Fruit fly (Drosophila melanogaster) whole organism, embryonic: ENCODE measurements around the gene CG14229.

Experiments
- ATbp ChIP-seq: fragments of 200-800 bp; sonication (Bioruptor generic); optimal IDR thresholded peaks from 2 replicates; lab custom pipeline; 2017; ENCODE audit warnings: missing biosample characterization, mild to moderate bottlenecking, missing genetic modification characterization, missing genetic modification reagents
- BtbVII ChIP-seq: fragments of 200-800 bp; sonication (Bioruptor generic); optimal IDR thresholded peaks from 3 replicates; lab custom pipeline; 2017; ENCODE audit warnings: missing biosample characterization, mild to moderate bottlenecking, missing genetic modification characterization
- C15 ChIP-seq: fragments of 200-800 bp; sonication (Bioruptor generic); IDR thresholded peaks from 3 replicates; pipeline ENCODE4 v1.3.6; 2022; ENCODE audit warnings: missing biosample characterization, missing genetic modification characterization
- CG10209 ChIP-seq: fragments of 200-800 bp; sonication (Bioruptor generic); optimal IDR thresholded peaks from 3 replicates; lab custom pipeline; 2017; ENCODE audit warnings: missing biosample characterization, mild to moderate bottlenecking, missing genetic modification characterization, missing genetic modification reagents
- CG11085 ChIP-seq: fragments of 200-800 bp; sonication (Bioruptor generic); IDR thresholded peaks from 2 replicates; pipeline ENCODE4 v1.3.6; 2022; ENCODE audit warnings: missing biosample characterization, missing genetic modification characterization
- CG11398 ChIP-seq: fragments of 200-800 bp; sonication (Bioruptor generic); optimal IDR thresholded peaks from 2 replicates; lab custom pipeline; 2016; ENCODE audit warnings: missing biosample characterization, missing genetic modification characterization
- CG11696 ChIP-seq: fragments of 200-800 bp; sonication (Bioruptor generic); IDR thresholded peaks from 2 replicates; pipeline ENCODE4 v1.3.6; 2022; ENCODE audit warnings: missing biosample characterization, missing genetic modification characterization
- CG13123 ChIP-seq: fragments of 200-800 bp; sonication (Bioruptor generic); optimal IDR thresholded peaks from 2 replicates; lab custom pipeline; 2016; ENCODE audit warnings: missing biosample characterization, missing genetic modification characterization
- CG13424 ChIP-seq: fragments of 200-800 bp; sonication (Bioruptor generic); optimal IDR thresholded peaks from 2 replicates; lab custom pipeline; 2019; ENCODE audit warnings: missing biosample characterization, mild to moderate bottlenecking, missing genetic modification characterization, moderate library complexity
- CG15514 ChIP-seq: fragments of 200-800 bp; sonication (Bioruptor generic); optimal IDR thresholded peaks from 3 replicates; lab custom pipeline; 2017; ENCODE audit warnings: missing biosample characterization, missing genetic modification characterization, mild to moderate bottlenecking, moderate library complexity, missing genetic modification reagents
- CG15696 ChIP-seq: fragments of 200-800 bp; sonication (Bioruptor generic); optimal IDR thresholded peaks from 2 replicates; lab custom pipeline; 2019; ENCODE audit warnings: missing biosample characterization, mild to moderate bottlenecking, missing genetic modification characterization, moderate library complexity
- CG1647 ChIP-seq: fragments of 200-800 bp; sonication (Bioruptor generic); optimal IDR thresholded peaks from 3 replicates; lab custom pipeline; 2016; ENCODE audit warnings: missing biosample characterization, missing genetic modification characterization
- CG16815 ChIP-seq: fragments of 200-800 bp; sonication (Bioruptor generic); optimal IDR thresholded peaks from 3 replicates; lab custom pipeline; 2017; ENCODE audit warnings: missing biosample characterization, mild to moderate bottlenecking, missing genetic modification characterization
- CG31365 ChIP-seq: fragments of 200-800 bp; sonication (Bioruptor generic); optimal IDR thresholded peaks from 2 replicates; lab custom pipeline; 2018; ENCODE audit warnings: missing biosample characterization, mild to moderate bottlenecking, missing genetic modification characterization
- CG3838 ChIP-seq: fragments of 200-800 bp; sonication (Bioruptor generic); optimal IDR thresholded peaks from 3 replicates; lab custom pipeline; 2016; ENCODE audit warnings: missing biosample characterization, missing genetic modification characterization
- CG4404 ChIP-seq: fragments of 200-800 bp; sonication (Bioruptor generic); IDR thresholded peaks from 2 replicates; pipeline ENCODE4 v1.3.6; 2022; ENCODE audit warnings: missing biosample characterization, missing genetic modification characterization
- CG7271 ChIP-seq: fragments of 200-800 bp; sonication (Bioruptor generic); optimal IDR thresholded peaks from 2 replicates; lab custom pipeline; 2018; ENCODE audit warnings: missing biosample characterization, mild to moderate bottlenecking, missing genetic modification characterization, moderate library complexity
- CG7556 ChIP-seq: fragments of 200-800 bp; sonication (Bioruptor generic); optimal IDR thresholded peaks from 2 replicates; lab custom pipeline; 2017; ENCODE audit warnings: missing biosample characterization, mild to moderate bottlenecking, missing genetic modification characterization
- CG8281 ChIP-seq: fragments of 200-800 bp; sonication (Bioruptor generic); optimal IDR thresholded peaks from 2 replicates; lab custom pipeline; 2018; ENCODE audit warnings: missing biosample characterization, mild to moderate bottlenecking, missing genetic modification characterization, moderate library complexity
- CG8944 ChIP-seq: fragments of 200-800 bp; sonication (Bioruptor generic); optimal IDR thresholded peaks from 3 replicates; lab custom pipeline; 2016; ENCODE audit warnings: missing biosample characterization, missing genetic modification characterization
- CG9437 ChIP-seq: fragments of 200-800 bp; sonication (Bioruptor generic); optimal IDR thresholded peaks from 2 replicates; lab custom pipeline; 2018; ENCODE audit warnings: missing biosample characterization, mild to moderate bottlenecking, missing genetic modification characterization
- CG9727 ChIP-seq: fragments of 200-800 bp; sonication (Bioruptor generic); optimal IDR thresholded peaks from 3 replicates; lab custom pipeline; 2017; ENCODE audit warnings: missing biosample characterization, mild to moderate bottlenecking, missing genetic modification characterization
- CG9817 ChIP-seq: fragments of 200-800 bp; sonication (Bioruptor generic); optimal IDR thresholded peaks from 2 replicates; lab custom pipeline; 2018; ENCODE audit warnings: missing biosample characterization, mild to moderate bottlenecking, missing genetic modification characterization, moderate library complexity
- Ets65A ChIP-seq: fragments of 200-800 bp; sonication (Bioruptor generic); peaks from one replicate; lab custom pipeline; 2016; ENCODE audit warnings: missing biosample characterization, missing genetic modification characterization
- HmgZ ChIP-seq: fragments of 200-800 bp; sonication (Bioruptor generic); optimal IDR thresholded peaks from 2 replicates; lab custom pipeline; 2018; ENCODE audit warnings: missing biosample characterization, mild to moderate bottlenecking, missing genetic modification characterization
- Meics ChIP-seq: fragments of 200-800 bp; sonication (Bioruptor generic); optimal IDR thresholded peaks from 2 replicates; lab custom pipeline; 2017; ENCODE audit warnings: missing biosample characterization, mild to moderate bottlenecking, missing genetic modification characterization
- NC2β ChIP-seq: fragments of 200-800 bp; sonication (Bioruptor generic); optimal IDR thresholded peaks from 2 replicates; lab custom pipeline; 2016; ENCODE audit warnings: missing biosample characterization, missing genetic modification characterization
- Nf-YB ChIP-seq: fragments of 200-800 bp; sonication (Bioruptor generic); optimal IDR thresholded peaks from 3 replicates; lab custom pipeline; 2019; ENCODE audit warnings: missing biosample characterization, mild to moderate bottlenecking, missing genetic modification characterization, moderate library complexity
- Poxn ChIP-seq: fragments of 200-800 bp; sonication (Bioruptor generic); IDR thresholded peaks from 2 replicates; pipeline ENCODE4 v1.3.6; 2022; ENCODE audit warnings: missing biosample characterization, missing genetic modification characterization
- Ravus ChIP-seq: fragments of 200-800 bp; sonication (Bioruptor generic); IDR thresholded peaks from 2 replicates; pipeline ENCODE4 v1.3.6; 2022; ENCODE audit warnings: missing biosample characterization, missing genetic modification characterization
- Rx ChIP-seq: fragments of 200-800 bp; sonication (Bioruptor generic); IDR thresholded peaks from 2 replicates; pipeline ENCODE4 v1.3.6; 2022; ENCODE audit warnings: missing biosample characterization, missing genetic modification characterization
- Scr ChIP-seq: fragments of 200-800 bp; sonication (Bioruptor generic); IDR thresholded peaks from 2 replicates; pipeline ENCODE4 v1.3.6; 2022; ENCODE audit warnings: missing biosample characterization, missing genetic modification characterization; ENCODE audit not compliant: partially characterized antibody
- Sox100B ChIP-seq: fragments of 200-800 bp; sonication (Bioruptor generic); optimal IDR thresholded peaks from 3 replicates; lab custom pipeline; 2018; ENCODE audit warnings: missing biosample characterization, mild to moderate bottlenecking, missing genetic modification characterization
- Ssrp ChIP-seq: fragments of 200-800 bp; sonication (Bioruptor generic); optimal IDR thresholded peaks from 2 replicates; lab custom pipeline; 2018; ENCODE audit warnings: missing biosample characterization, mild to moderate bottlenecking, missing genetic modification characterization, moderate library complexity
- Xbp1 ChIP-seq: fragments of 200-800 bp; sonication (Bioruptor generic); optimal IDR thresholded peaks from 3 replicates; lab custom pipeline; 2016; ENCODE audit warnings: missing biosample characterization, mild to moderate bottlenecking, missing genetic modification characterization
- ash1 ChIP-seq: fragments of 200-800 bp; sonication (Bioruptor generic); optimal IDR thresholded peaks from 2 replicates; lab custom pipeline; 2018; ENCODE audit warnings: missing biosample characterization, mild to moderate bottlenecking, missing genetic modification characterization
- cad ChIP-seq: fragments of >200 bp; optimal IDR thresholded peaks from 2 replicates; lab custom pipeline; 2017; ENCODE audit warnings: missing biosample characterization, missing genetic modification characterization
- caup ChIP-seq: fragments of 200-800 bp; sonication (Bioruptor generic); optimal IDR thresholded peaks from 3 replicates; lab custom pipeline; 2017; ENCODE audit warnings: missing biosample characterization, mild to moderate bottlenecking, missing genetic modification characterization, moderate library complexity; ENCODE audit not compliant: severe bottlenecking
- eyg ChIP-seq: fragments of 200-800 bp; sonication (Bioruptor generic); optimal IDR thresholded peaks from 3 replicates; lab custom pipeline; 2016; ENCODE audit warnings: missing biosample characterization, missing genetic modification characterization
- gsb-n ChIP-seq: fragments of 200-800 bp; sonication (Bioruptor generic); optimal IDR thresholded peaks from 3 replicates; lab custom pipeline; 2018; ENCODE audit warnings: missing biosample characterization, mild to moderate bottlenecking, missing genetic modification characterization
- kni ChIP-seq: fragments of 200-800 bp; sonication (Bioruptor generic); optimal IDR thresholded peaks from 3 replicates; lab custom pipeline; 2017; ENCODE audit warnings: mild to moderate bottlenecking, missing biosample characterization, missing genetic modification reagents, missing genetic modification characterization
- mirr ChIP-seq: fragments of 200-800 bp; sonication (Bioruptor generic); optimal IDR thresholded peaks from 3 replicates; lab custom pipeline; 2018; ENCODE audit warnings: missing biosample characterization, mild to moderate bottlenecking, missing genetic modification characterization
- oc ChIP-seq: fragments of 200-800 bp; sonication (Bioruptor generic); optimal IDR thresholded peaks from 2 replicates; lab custom pipeline; 2018; ENCODE audit warnings: missing biosample characterization, mild to moderate bottlenecking, missing genetic modification characterization, moderate library complexity
- p53 ChIP-seq: fragments of 200-800 bp; sonication (Bioruptor generic); optimal IDR thresholded peaks from 2 replicates; lab custom pipeline; 2016; ENCODE audit warnings: missing biosample characterization, missing genetic modification characterization
- pnt ChIP-seq: fragments of 200-800 bp; sonication (Bioruptor generic); optimal IDR thresholded peaks from 3 replicates; lab custom pipeline; 2016; ENCODE audit warnings: missing biosample characterization, missing genetic modification characterization
- pzg ChIP-seq: fragments of 200-800 bp; sonication (Bioruptor generic); optimal IDR thresholded peaks from 3 replicates; lab custom pipeline; 2018; ENCODE audit warnings: missing biosample characterization, mild to moderate bottlenecking, missing genetic modification characterization, moderate library complexity
- slp2 ChIP-seq: fragments of 200-800 bp; sonication (Bioruptor generic); optimal IDR thresholded peaks from 2 replicates; lab custom pipeline; 2016; ENCODE audit warnings: missing biosample characterization, missing genetic modification characterization
- twi ChIP-seq: fragments of 200-800 bp; optimal IDR thresholded peaks from 2 replicates; lab custom pipeline; 2019; ENCODE audit warnings: missing biosample characterization, mild to moderate bottlenecking, missing genetic modification characterization, moderate library complexity
- usp ChIP-seq: fragments of >200 bp; optimal IDR thresholded peaks from 2 replicates; lab custom pipeline; 2017; ENCODE audit warnings: missing biosample characterization, missing genetic modification characterization
- zen ChIP-seq: fragments of 200-800 bp; sonication (Bioruptor generic); optimal IDR thresholded peaks from 3 replicates; lab custom pipeline; 2018; ENCODE audit warnings: missing biosample characterization, mild to moderate bottlenecking, missing genetic modification characterization, moderate library complexity
- zfh1 ChIP-seq: fragments of 200-800 bp; sonication (Bioruptor generic); IDR thresholded peaks from 3 replicates; pipeline ENCODE4 v1.3.6; 2022; ENCODE audit warnings: missing biosample characterization, missing genetic modification characterization

Gene CG14229

DNA sequence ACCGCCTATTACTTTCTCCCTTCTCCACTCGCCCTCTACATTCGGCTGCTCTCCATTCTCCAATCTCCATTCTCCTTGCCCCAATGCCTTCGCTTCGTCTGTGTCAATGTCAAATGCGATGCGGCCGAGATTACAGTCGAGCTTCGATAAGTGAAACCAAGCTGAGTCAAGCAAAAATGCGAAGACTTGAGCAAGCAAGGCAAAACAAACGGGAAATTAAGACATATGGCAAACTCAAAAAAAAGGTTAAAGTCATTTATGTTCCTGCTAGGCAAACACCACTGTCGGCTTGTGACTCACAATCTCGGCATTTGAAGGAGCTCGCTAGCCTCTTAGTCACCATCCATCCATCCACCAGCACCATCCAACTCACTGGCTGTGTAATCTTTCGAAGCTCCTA, 26.6 kb downstream of the CG14229 start (continued):
- TF ChIP-seq CG10209 (GFP tag; lab: Kevin White, UChicago) (peak; percentile 93), Sox100B (no peak), p53 (GFP tag; lab: Kevin White, UChicago) (peak; percentile 95), pzg (GFP tag; lab: Kevin White, UChicago) (peak; percentile 19), CG9727 (GFP tag; lab: Kevin White, UChicago) (peak; percentile 95), CG11696 (GFP tag; lab: Robert Waterston, UW) (peak; percentile 78), caup (peak; percentile 90), oc (peak; percentile 97), gsb-n (tag; lab: Kevin White, UChicago) (peak; percentile 96), ATbp (GFP tag; lab: Kevin White, UChicago) (peak; percentile 96), mirr (GFP tag; lab: Kevin White, UChicago) (peak; percentile 86), pnt (GFP tag; lab: Kevin White, UChicago) (peak; percentile 99), CG7556 (GFP tag; lab: Kevin White, UChicago) (peak; percentile 95), CG11085 (GFP tag; lab: Robert Waterston, UW) (peak; percentile 83), CG7271 (tag; lab: Kevin White, UChicago) (peak; percentile 59), HmgZ (tag; lab: Kevin White, UChicago) (peak; percentile 98), CG4404 (GFP tag; lab: Robert Waterston, UW) (peak; percentile 92), C15 (GFP tag; lab: Robert Waterston, UW) (peak; percentile 77), NC2β (GFP tag; lab: Kevin White, UChicago) (peak; percentile 97), CG8944 (GFP tag; lab: Kevin White, UChicago) (peak; percentile 98), Ravus (GFP tag; lab: Robert Waterston, UW) (peak; percentile 77), Scr (GFP tag; lab: Robert Waterston, UW) (no peak), Poxn (GFP tag; lab: Robert Waterston, UW) (peak; percentile 85), CG15696 (tag; lab: Kevin White, UChicago) (peak; percentile 97), CG3838 (GFP tag; lab: Kevin White, UChicago) (peak; percentile 89), zen (tag; lab: Kevin White, UChicago) (peak; percentile 89), CG13424 (tag; lab: Kevin White, UChicago) (peak; percentile 93), zfh1 (GFP tag; lab: Robert Waterston, UW) (peak; percentile 96), CG16815 (GFP tag; lab: Kevin White, UChicago) (peak; percentile 98), cad (no peak), CG8281 (tag; lab: Kevin White, UChicago) (peak; percentile 86), CG15514 (peak; percentile 81), Xbp1 (GFP tag; lab: Kevin White, UChicago) (peak; percentile 98), CG11398 (peak; percentile 97), twi (tag; lab: Kevin White, UChicago) (peak; percentile 92), ash1 (GFP tag; lab: Kevin White, UChicago) (peak; percentile 42), CG1647 (peak; percentile 94), Nf-YB (peak; percentile 84), kni (GFP tag; lab: Kevin White, UChicago) (peak; percentile 91), slp2 (GFP tag; lab: Kevin White, UChicago) (peak; percentile 90), CG9817 (tag; lab: Kevin White, UChicago) (peak; percentile 97), Rx (peak; percentile 91), CG13123 (GFP tag; lab: Kevin White, UChicago) (peak; percentile 95), BtbVII (GFP tag; lab: Kevin White, UChicago) (peak; percentile 84), Meics (peak; percentile 91), Ssrp (tag; lab: Kevin White, UChicago) (peak; percentile 95), Ets65A (GFP tag; lab: Kevin White, UChicago) (peak; percentile 100), CG9437 (GFP tag; lab: Kevin White, UChicago) (peak; percentile 86), usp (GFP tag; lab: Kevin White, UChicago) (no peak), eyg (GFP tag; lab: Kevin White, UChicago) (peak; percentile 89), CG31365 (tag; lab: Kevin White, UChicago) (peak; percentile 78)
